Worm (Caenorhabditis elegans): ENCODE results near the gene acdh-2.

acdh-2 gene

DNA sequence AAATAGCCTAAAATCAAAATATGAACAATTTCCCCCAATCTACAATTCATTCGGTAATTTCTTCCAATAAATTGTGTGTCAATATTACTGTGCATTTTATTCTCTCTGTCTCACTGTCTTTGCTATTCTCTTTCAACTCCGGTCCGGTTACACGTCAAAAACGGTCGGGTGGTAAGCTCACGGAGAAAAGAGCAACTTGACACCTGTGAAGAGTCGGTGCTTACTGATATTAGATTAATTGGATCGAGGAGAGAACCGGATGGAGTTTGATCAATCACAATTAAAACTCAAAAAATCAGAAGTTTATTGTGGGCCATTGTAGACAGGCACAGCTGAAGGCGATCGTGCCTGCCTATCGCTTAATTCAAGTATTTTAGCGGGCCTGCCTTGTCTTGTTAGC lies 27.6 kb upstream of the acdh-2 start (continued):
- TF ChIP-seq madf-9 (GFP tag; conservative IDR thresholded peaks at IDR 0.05), result no peak
- TF ChIP-seq set-16 (GFP tag; IDR thresholded peaks at IDR 0.05), result no peak
- TF ChIP-seq lin-13 (GFP tag; optimal IDR thresholded peaks at IDR 0.05), result no peak
- TF ChIP-seq ceh-82 (tag; optimal IDR thresholded peaks at IDR 0.05), result no peak
- no peak for TF ChIP-seq nhr-25 (tag; optimal IDR thresholded peaks at IDR 0.05; ENCODE audit: borderline replicate concordance, insufficient read depth)
- no peak for TF ChIP-seq saeg-2 (GFP tag; IDR thresholded peaks at IDR 0.05)
- TF ChIP-seq nhr-28 (tag; optimal IDR thresholded peaks at IDR 0.05), result no peak
- TF ChIP-seq dve-1 (tag; optimal IDR thresholded peaks at IDR 0.05; ENCODE audit: insufficient read depth), result peak; percentile 17
- no peak for TF ChIP-seq F49E8.2 (tag; optimal IDR thresholded peaks at IDR 0.05; ENCODE audit: borderline replicate concordance)
- TF ChIP-seq nhr-48 (tag; optimal IDR thresholded peaks at IDR 0.05), result no peak
- no peak for TF ChIP-seq skn-1 (tag; optimal IDR thresholded peaks at IDR 0.05)
- TF ChIP-seq nhr-76 (tag; optimal IDR thresholded peaks at IDR 0.05), result no peak
- 0 out of 2 replicates have a peak, but pooled peaks have one; percentile 32 for TF ChIP-seq Y105C5A.15 (GFP tag; IDR thresholded peaks at IDR 0.05)
- no peak for TF ChIP-seq lin-1 (GFP tag; IDR thresholded peaks at IDR 0.05)
- TF ChIP-seq madf-5 (GFP tag; IDR thresholded peaks at IDR 0.05), result no peak
- TF ChIP-seq ceh-44 (GFP tag; IDR thresholded peaks at IDR 0.05), result no peak
- TF ChIP-seq gei-8 (GFP tag; optimal IDR thresholded peaks at IDR 0.05), result no peak
- TF ChIP-seq ama-1 (optimal IDR thresholded peaks at IDR 0.05), result no peak
- TF ChIP-seq ceh-20 (GFP tag; IDR thresholded peaks at IDR 0.05), result no peak
- TF ChIP-seq ZK546.5 (tag; optimal IDR thresholded peaks at IDR 0.05), result no peak
- TF ChIP-seq php-3 (GFP tag; IDR thresholded peaks at IDR 0.05), result no peak
- TF ChIP-seq spr-3 (GFP tag; optimal IDR thresholded peaks at IDR 0.05), result no peak
- TF ChIP-seq nhr-11 (tag; optimal IDR thresholded peaks at IDR 0.05), result no peak
- no peak for TF ChIP-seq nhr-6 (tag; optimal IDR thresholded peaks at IDR 0.05)
- peak; percentile 28 for TF ChIP-seq lin-38 (GFP tag; IDR thresholded peaks at IDR 0.05)
- TF ChIP-seq Y5F2A.4 (GFP tag; optimal IDR thresholded peaks at IDR 0.05), result no peak
- TF ChIP-seq Y48G9A.11 (GFP tag; IDR thresholded peaks at IDR 0.05), result no peak
- no peak for TF ChIP-seq hlh-11 (tag; optimal IDR thresholded peaks at IDR 0.05)
- TF ChIP-seq nhr-42 (GFP tag; IDR thresholded peaks at IDR 0.05), result no peak
- no peak for TF ChIP-seq ZK337.2 (GFP tag; IDR thresholded peaks at IDR 0.05)

DNA sequence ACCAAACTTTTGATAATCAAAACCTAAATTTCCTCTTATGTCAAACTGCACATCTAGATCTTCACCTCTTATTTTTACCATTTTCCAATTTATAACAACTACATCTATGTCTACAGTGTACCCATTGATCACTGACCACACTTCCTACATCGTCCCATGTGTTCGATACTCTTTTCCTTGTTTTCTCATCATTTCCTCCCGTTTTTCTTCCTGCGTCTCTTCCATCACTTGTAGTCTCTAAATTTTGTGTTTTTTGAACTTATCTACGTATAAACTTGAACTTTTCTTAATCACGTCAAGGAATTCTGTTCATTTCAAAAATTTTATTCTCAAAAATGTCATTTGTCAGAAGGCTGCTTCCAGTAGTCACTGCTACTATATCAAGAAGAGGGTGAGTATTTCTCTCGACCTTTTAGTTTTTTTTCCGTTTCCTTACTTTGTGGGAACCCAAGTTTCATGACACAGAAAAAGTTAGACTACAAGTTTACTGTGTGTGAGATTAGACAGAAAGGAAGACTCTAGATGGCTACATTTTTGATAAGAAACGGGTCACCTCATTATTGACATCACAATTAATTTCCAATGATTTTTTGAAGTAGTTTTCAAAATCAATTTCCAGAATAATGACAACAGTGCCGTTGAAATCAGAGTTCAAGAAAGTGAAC lies 24.9 kb upstream of the acdh-2 start:
- TF ChIP-seq nhr-10 (tag; optimal IDR thresholded peaks at IDR 0.05), result peak; percentile 87
- TF ChIP-seq mdt-29 (GFP tag; IDR thresholded peaks at IDR 0.05), result no peak
- TF ChIP-seq nhr-102 (tag; optimal IDR thresholded peaks at IDR 0.05), result no peak
- TF ChIP-seq daf-16 (GFP tag; optimal IDR thresholded peaks at IDR 0.05), result peak in 1 of 2 experiments; percentile 0
- TF ChIP-seq daf-16 (tag; optimal IDR thresholded peaks at IDR 0.05), result peak; percentile 75
- no peak for TF ChIP-seq mxl-2 (GFP tag; conservative IDR thresholded peaks at IDR 0.05)
- TF ChIP-seq zfp-2 (tag; optimal IDR thresholded peaks at IDR 0.05), result no peak
- peak; percentile 71 for TF ChIP-seq cey-2 (tag; optimal IDR thresholded peaks at IDR 0.05; ENCODE audit: borderline replicate concordance, insufficient read depth)
- peak; percentile 57 for TF ChIP-seq mep-1 (tag; optimal IDR thresholded peaks at IDR 0.05)
- peak; percentile 32; the same call in 1 of the 2 replicates for TF ChIP-seq lin-1 (GFP tag; IDR thresholded peaks at IDR 0.05)
- no peak for TF ChIP-seq egl-43 (GFP tag; IDR thresholded peaks at IDR 0.05)
- TF ChIP-seq ceh-44 (GFP tag; IDR thresholded peaks at IDR 0.05), result no peak
- TF ChIP-seq pqm-1 (tag; optimal IDR thresholded peaks at IDR 0.05), result no peak
- TF ChIP-seq ceh-32 (tag; optimal IDR thresholded peaks at IDR 0.05; ENCODE audit: poor library complexity), result no peak
- no peak for TF ChIP-seq jun-1 (tag; optimal IDR thresholded peaks at IDR 0.05)
- no peak for TF ChIP-seq F10B5.3 (tag; optimal IDR thresholded peaks at IDR 0.05)
- TF ChIP-seq mxl-3 (GFP tag; optimal IDR thresholded peaks at IDR 0.05), result peak; percentile 6
- peak; percentile 58 for TF ChIP-seq nhr-48 (tag; optimal IDR thresholded peaks at IDR 0.05)
- TF ChIP-seq aha-1 (tag), result peak; percentile 82
- TF ChIP-seq ceh-20 (GFP tag; IDR thresholded peaks at IDR 0.05), result peak; percentile 49; the same call in 1 of the 2 replicates
- no peak for TF ChIP-seq sdz-12 (GFP tag; optimal IDR thresholded peaks at IDR 0.05)
- peak; percentile 22 for TF ChIP-seq mes-2 (tag; optimal IDR thresholded peaks at IDR 0.05; ENCODE audit: poor library complexity, severe bottlenecking)
- peak in 1 of 2 experiments; percentile 46 for TF ChIP-seq mdl-1 (tag; optimal IDR thresholded peaks at IDR 0.05)
- peak; percentile 22 for TF ChIP-seq dpl-1 (GFP tag; optimal IDR thresholded peaks at IDR 0.05)
- TF ChIP-seq dmd-6 (GFP tag; IDR thresholded peaks at IDR 0.05), result peak; percentile 57
